Worm (Caenorhabditis elegans): ENCODE measurements around the gene C03B1.4.

DNA sequence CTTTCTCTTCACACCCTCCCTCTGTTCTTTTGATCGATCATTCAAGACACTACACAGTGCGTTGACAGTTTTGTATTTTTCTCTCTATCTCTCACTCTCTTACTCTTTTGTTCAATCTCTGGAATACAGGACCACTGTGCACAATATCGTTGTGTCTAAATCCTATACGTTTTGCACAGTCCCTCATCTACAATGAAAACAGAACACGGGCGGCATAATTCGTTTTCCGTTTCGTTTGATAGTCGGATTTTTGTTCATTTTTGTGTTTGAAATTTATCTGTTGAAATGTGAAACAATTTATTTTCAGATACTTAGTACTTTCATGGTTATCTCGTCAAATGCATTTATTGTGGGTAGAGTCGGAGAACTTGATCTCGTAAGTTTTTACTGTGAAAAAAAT lies 22.8 kb upstream of the C03B1.4 start, which contains the start of gene C03B1.7:
- TF ChIP-seq ZK546.5 (tag; optimal IDR thresholded peaks at IDR 0.05) (no peak), unc-62 (GFP tag; optimal IDR thresholded peaks at IDR 0.05) (no peak), tbx-2 (tag; optimal IDR thresholded peaks at IDR 0.05) (no peak), lin-39 (tag; optimal IDR thresholded peaks at IDR 0.05) (no peak), fos-1 (tag; optimal IDR thresholded peaks at IDR 0.05) (no peak), nfya-1 (tag; optimal IDR thresholded peaks at IDR 0.05; ENCODE audit: insufficient read depth) (no peak)
